Worm (Caenorhabditis elegans): ENCODE data around the gene C29E4.13.
"Not testable (repeated sequence)": the region's sequence is repeated elsewhere in the genome, so short reads cannot be mapped to it uniquely, and the experiment has no call there.

Gene C29E4.13

DNA sequence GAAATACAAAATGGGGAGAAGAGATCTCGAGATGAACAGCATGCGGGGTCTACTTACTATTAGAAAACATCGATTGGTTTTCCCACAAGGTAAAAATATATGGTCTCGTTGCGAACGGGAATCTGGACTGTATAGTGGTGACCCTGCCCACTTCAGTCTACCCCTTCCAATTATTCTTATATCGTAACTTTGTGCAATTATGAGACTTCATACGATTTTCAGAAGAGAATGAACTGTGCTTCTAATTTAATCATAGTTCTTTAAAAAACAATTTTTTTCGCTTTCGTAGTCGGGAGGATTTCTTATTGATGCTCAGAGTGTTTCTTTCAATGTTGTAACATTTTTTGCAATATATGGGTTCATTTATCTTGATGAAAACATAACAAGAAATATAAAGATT, 43.5 kb upstream of the C29E4.13 start, which contains the start of gene F54H12.5:
Gene F54H12.5 (minus strand): TSS at position 101 of the 400 bp plus-strand sequence.
- TF ChIP-seq flt-1 (GFP tag; IDR thresholded peaks at IDR 0.05) = no peak
- no peak for TF ChIP-seq hmg-4 (GFP tag; optimal IDR thresholded peaks at IDR 0.05)
- no peak for TF ChIP-seq hmbx-1 (tag; optimal IDR thresholded peaks at IDR 0.05)
- TF ChIP-seq scrt-1 (GFP tag; IDR thresholded peaks at IDR 0.05) = no peak
- no peak for TF ChIP-seq tbx-11 (GFP tag; IDR thresholded peaks at IDR 0.05)
- no peak for TF ChIP-seq pes-1 (GFP tag; IDR thresholded peaks at IDR 0.05)
- TF ChIP-seq tra-4 (tag; optimal IDR thresholded peaks at IDR 0.05) = no peak
- no peak for TF ChIP-seq ceh-13 (GFP tag; optimal IDR thresholded peaks at IDR 0.05)
- TF ChIP-seq hnd-1 (tag; optimal IDR thresholded peaks at IDR 0.05) = no peak
- TF ChIP-seq B0310.2 (tag; optimal IDR thresholded peaks at IDR 0.05) = no peak
- TF ChIP-seq ceh-36 (tag; optimal IDR thresholded peaks at IDR 0.05) = no peak
- no peak for TF ChIP-seq ama-1 (optimal IDR thresholded peaks at IDR 0.05)
- no peak for TF ChIP-seq sea-1 (GFP tag; conservative IDR thresholded peaks at IDR 0.05)
- no peak for TF ChIP-seq aly-1 (tag; optimal IDR thresholded peaks at IDR 0.05)
- TF ChIP-seq tbx-37 (GFP tag; conservative IDR thresholded peaks at IDR 0.05) = no peak
- TF ChIP-seq ets-7 (tag; optimal IDR thresholded peaks at IDR 0.05) = no peak

DNA sequence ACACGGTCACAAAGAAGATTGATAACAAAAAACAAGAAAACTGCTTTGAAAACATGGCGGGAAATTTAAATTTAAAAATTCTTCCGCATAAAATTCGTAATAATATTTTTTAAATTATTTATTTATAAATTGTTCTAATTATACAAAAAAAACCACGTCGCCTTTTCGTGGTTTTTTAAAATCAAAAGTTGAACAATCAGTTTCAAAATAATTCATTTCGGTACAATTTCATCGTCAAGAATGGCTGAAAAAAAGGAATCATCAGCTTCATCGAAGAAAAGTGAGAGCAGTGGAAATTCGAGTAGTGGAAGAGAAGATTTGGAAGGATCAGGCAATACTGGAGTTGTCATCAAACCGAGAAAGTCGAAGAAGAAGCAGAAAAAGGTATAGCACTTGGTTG, 40.6 kb upstream of the C29E4.13 start, which contains the start of the genes F54H12.8 and F54H12.7:
Gene F54H12.8 (minus strand): TSS at position 101 of the 400 bp plus-strand sequence.
Gene F54H12.7 (plus strand): TSS at position 229 of the 400 bp plus-strand sequence.
- TF ChIP-seq tra-4 (tag; optimal IDR thresholded peaks at IDR 0.05) = no peak
- no peak for TF ChIP-seq tbx-11 (GFP tag; IDR thresholded peaks at IDR 0.05)
- no peak for TF ChIP-seq pes-1 (GFP tag; IDR thresholded peaks at IDR 0.05)
- no peak for TF ChIP-seq hmbx-1 (tag; optimal IDR thresholded peaks at IDR 0.05)

DNA sequence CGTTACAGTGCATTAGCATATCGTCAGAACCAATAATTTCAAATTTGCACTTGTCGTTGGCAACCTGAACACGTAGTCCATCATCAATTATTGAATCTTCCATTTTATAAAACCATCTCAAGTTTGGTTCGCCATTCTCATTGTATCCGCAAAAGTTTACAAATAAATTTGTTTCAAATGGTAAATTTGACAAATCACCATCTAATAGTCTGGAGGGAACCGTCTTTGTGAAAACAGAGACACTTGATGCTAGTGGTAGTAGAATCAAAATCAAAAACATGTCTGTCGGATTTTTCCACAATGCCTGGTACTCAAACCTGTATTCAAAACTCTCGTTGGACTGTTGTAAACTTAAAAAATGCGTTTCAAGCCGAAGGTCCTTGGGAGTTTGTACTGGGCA, 35.8 kb upstream of the C29E4.13 start, which contains the start of gene F54H12.2:
Gene F54H12.2 (plus strand): TSS at position 301 of the 400 bp plus-strand sequence.
- not testable (repeated sequence) for TF ChIP-seq F13C5.2 (tag; optimal IDR thresholded peaks at IDR 0.05); ama-1 (optimal IDR thresholded peaks at IDR 0.05); ceh-13 (GFP tag; optimal IDR thresholded peaks at IDR 0.05)

DNA sequence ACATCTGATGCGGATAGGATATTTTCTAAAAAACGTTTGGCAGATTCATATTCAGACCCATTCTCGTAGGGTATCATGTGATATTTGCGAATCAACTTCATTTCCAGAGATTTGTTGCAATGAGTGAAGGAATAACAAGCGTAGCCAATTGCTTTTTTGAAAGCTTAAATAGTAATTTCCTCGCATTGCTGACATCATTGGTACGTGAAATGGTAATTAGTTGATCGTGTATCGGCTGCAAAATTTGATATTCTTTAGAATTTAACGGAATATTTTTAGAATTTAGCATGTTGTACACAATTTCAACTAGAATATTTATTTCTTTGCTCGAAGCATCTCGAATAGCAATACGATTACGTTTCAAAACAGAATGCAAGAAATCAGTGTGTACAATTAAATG, 34.1 kb upstream of the C29E4.13 start, which contains the start of gene F54H12.4:
Gene F54H12.4 (minus strand): TSS at position 101 of the 400 bp plus-strand sequence.
- TF ChIP-seq tra-4 (tag; optimal IDR thresholded peaks at IDR 0.05); ceh-36 (tag; optimal IDR thresholded peaks at IDR 0.05); tbx-11 (GFP tag; IDR thresholded peaks at IDR 0.05): not testable (repeated sequence)

DNA sequence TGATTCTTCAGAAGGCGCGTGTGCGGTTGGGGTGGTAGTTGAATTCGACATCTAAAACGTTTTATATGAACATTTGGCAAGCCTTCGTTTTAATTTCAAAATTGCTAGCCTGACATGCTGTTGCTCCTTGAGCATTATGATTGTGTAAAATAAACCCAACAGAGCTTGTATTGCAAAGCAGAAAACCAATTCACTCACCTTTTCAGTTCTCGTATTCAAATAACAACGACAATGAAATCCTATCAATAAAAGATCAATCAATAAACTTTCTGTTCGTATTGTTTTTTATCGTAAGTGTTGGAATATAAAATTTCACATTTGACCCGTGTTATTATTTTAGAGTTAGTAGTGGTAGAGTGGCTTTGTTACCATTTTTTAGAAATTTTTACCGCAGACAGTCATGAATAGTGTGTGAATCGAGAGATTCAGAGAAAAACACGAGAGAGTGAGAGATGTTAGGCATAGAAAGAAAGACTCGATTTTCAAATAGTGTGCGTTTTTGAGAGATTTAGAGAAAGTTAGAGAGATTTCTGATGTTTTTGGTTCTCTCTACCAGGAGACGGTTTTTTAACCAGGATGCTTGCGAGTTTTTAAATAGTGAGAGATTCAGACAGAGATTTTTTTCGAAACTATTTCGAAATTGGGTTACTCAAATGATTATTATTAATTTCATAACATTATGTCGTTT, 30.5 kb upstream of the C29E4.13 start, which contains the start of gene F54H12.10:
Gene F54H12.10 (minus strand): TSS at position 51 of the 688 bp plus-strand sequence.
- not testable (repeated sequence) for TF ChIP-seq tra-4 (tag; optimal IDR thresholded peaks at IDR 0.05); tbx-11 (GFP tag; IDR thresholded peaks at IDR 0.05); F13C5.2 (tag; optimal IDR thresholded peaks at IDR 0.05)

DNA sequence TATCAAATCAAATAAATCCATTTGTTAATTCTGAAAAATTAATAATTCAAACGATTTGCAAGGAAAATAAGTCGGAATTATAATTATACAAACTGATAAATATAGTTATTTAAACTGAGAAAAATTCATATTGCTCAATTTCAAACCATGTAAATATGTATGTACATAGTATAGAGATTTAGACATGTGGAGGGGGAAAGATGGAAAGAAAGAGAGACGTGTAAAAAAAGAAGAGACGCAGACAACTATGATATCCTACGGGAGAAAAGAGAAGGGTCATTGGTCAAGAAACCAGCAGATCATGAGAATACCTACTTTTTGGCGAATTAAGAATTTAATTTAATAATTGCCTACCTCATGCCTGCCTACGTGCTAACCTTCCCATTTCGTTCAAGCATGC, 29.6 kb upstream of the C29E4.13 start, which contains the start of gene C29E4.11:
Gene C29E4.11 (minus strand): TSS at position 30 of the 400 bp plus-strand sequence.
- TF ChIP-seq hmbx-1 (tag; optimal IDR thresholded peaks at IDR 0.05) (no peak), pes-1 (GFP tag; IDR thresholded peaks at IDR 0.05) (no peak), hmg-4 (GFP tag; optimal IDR thresholded peaks at IDR 0.05) (no peak), ceh-13 (GFP tag; optimal IDR thresholded peaks at IDR 0.05) (no peak), B0310.2 (tag; optimal IDR thresholded peaks at IDR 0.05) (no peak), hnd-1 (tag; optimal IDR thresholded peaks at IDR 0.05) (no peak), sea-1 (GFP tag; conservative IDR thresholded peaks at IDR 0.05) (no peak), scrt-1 (GFP tag; IDR thresholded peaks at IDR 0.05) (no peak), tbx-11 (GFP tag; IDR thresholded peaks at IDR 0.05) (no peak), flt-1 (GFP tag; IDR thresholded peaks at IDR 0.05) (no peak), tra-4 (tag; optimal IDR thresholded peaks at IDR 0.05) (no peak), ceh-36 (tag; optimal IDR thresholded peaks at IDR 0.05) (no peak), ets-7 (tag; optimal IDR thresholded peaks at IDR 0.05) (no peak)

DNA sequence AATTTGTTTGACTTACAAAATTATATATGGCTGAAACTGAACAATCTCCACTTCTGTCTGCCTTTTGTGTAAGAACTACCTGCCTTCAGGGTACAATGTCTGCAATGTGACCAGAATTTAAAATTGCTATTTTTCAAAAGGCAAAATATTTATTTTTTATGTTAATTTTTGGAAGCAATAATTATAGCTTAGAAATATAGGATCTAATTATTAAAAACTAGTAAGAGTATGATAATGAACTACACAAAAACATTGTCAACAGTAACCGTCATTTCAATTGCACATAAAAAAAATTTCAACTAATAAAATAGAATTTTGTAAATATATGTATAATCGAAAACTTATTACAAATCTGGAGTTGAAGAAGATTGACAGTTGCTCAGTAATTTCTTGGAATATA, 28.4 kb upstream of the C29E4.13 start, which contains the start of gene C29E4.9:
Gene C29E4.9 (minus strand): TSS at position 101 of the 400 bp plus-strand sequence.
- TF ChIP-seq ceh-13 (GFP tag; optimal IDR thresholded peaks at IDR 0.05) (no peak), F13C5.2 (tag; optimal IDR thresholded peaks at IDR 0.05) (no peak), tbx-11 (GFP tag; IDR thresholded peaks at IDR 0.05) (no peak), ets-7 (tag; optimal IDR thresholded peaks at IDR 0.05) (no peak), scrt-1 (GFP tag; IDR thresholded peaks at IDR 0.05) (no peak), hnd-1 (tag; optimal IDR thresholded peaks at IDR 0.05) (no peak), ama-1 (optimal IDR thresholded peaks at IDR 0.05) (no peak)

DNA sequence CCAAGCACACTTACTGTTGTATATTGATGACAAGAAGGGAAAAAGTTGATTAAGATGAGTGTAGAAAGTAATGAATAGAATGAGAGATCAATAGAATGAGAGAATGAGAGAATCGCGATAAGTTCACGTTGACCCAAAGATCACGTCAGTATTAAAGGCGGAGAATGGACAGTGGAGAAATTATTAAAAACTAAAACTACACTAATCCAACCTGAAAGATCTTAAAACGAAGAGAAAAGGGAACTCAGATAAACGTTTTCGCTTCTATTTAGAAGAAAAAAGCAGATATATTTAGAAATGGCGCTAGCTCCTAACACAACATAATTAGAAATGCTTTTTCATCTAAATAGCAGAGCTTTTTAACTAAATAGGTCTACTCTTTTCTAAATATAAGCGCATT, 24.7 kb upstream of the C29E4.13 start, which contains the start of gene let-754:
Gene let-754 (minus strand): TSS at position 101 of the 400 bp plus-strand sequence.
- no peak for TF ChIP-seq tbx-11 (GFP tag; IDR thresholded peaks at IDR 0.05)
- TF ChIP-seq F13C5.2 (tag; optimal IDR thresholded peaks at IDR 0.05) = no peak
- no peak for TF ChIP-seq B0310.2 (tag; optimal IDR thresholded peaks at IDR 0.05)
- no peak for TF ChIP-seq ceh-13 (GFP tag; optimal IDR thresholded peaks at IDR 0.05)
- no peak for TF ChIP-seq hmbx-1 (tag; optimal IDR thresholded peaks at IDR 0.05)
- no peak for TF ChIP-seq ama-1 (optimal IDR thresholded peaks at IDR 0.05)
- no peak for TF ChIP-seq ceh-36 (tag; optimal IDR thresholded peaks at IDR 0.05)
- TF ChIP-seq scrt-1 (GFP tag; IDR thresholded peaks at IDR 0.05) = no peak
- no peak for TF ChIP-seq sea-1 (GFP tag; conservative IDR thresholded peaks at IDR 0.05)
- TF ChIP-seq hnd-1 (tag; optimal IDR thresholded peaks at IDR 0.05) = no peak
- TF ChIP-seq ets-7 (tag; optimal IDR thresholded peaks at IDR 0.05) = no peak
- no peak for TF ChIP-seq tra-4 (tag; optimal IDR thresholded peaks at IDR 0.05)
- no peak for TF ChIP-seq hmg-4 (GFP tag; optimal IDR thresholded peaks at IDR 0.05)
- TF ChIP-seq flt-1 (GFP tag; IDR thresholded peaks at IDR 0.05) = no peak
- TF ChIP-seq pes-1 (GFP tag; IDR thresholded peaks at IDR 0.05) = no peak
- no peak for TF ChIP-seq tbx-37 (GFP tag; conservative IDR thresholded peaks at IDR 0.05)
- TF ChIP-seq aly-1 (tag; optimal IDR thresholded peaks at IDR 0.05) = no peak
